Worm (Caenorhabditis elegans) whole organism, midembryonic: Measurements from ENCODE around the gene C45B11.6.

Experiments used
- T22C8.4 ChIP-seq: fragments of 200-800 bp; sonication (Bioruptor generic); IDR thresholded peaks from 2 replicates; pipeline ENCODE4 v1.3.6; 2022; ENCODE audit warnings: missing genetic modification characterization, missing compliant biosample characterization
- cog-1 ChIP-seq: sonication (generic microtip); optimal IDR thresholded peaks from 2 replicates; lab custom pipeline; 2016; ENCODE audit warnings: missing genetic modification characterization, missing compliant biosample characterization
- flt-1 ChIP-seq: fragments of 200-800 bp; sonication (Bioruptor generic); IDR thresholded peaks from 2 replicates; pipeline ENCODE4 v1.3.6; 2022; ENCODE audit warnings: missing genetic modification characterization, missing compliant biosample characterization
- klf-2 ChIP-seq: fragments of 200-800 bp; sonication (Bioruptor generic); conservative IDR thresholded peaks from 2 replicates; pipeline ENCODE4 v1.3.6; 2022; ENCODE audit warnings: missing genetic modification reagents, missing genetic modification characterization, missing compliant biosample characterization
- med-1 ChIP-seq: sonication (generic microtip); optimal IDR thresholded peaks from 2 replicates; lab custom pipeline; 2017; ENCODE audit warnings: missing genetic modification characterization, mild to moderate bottlenecking, missing compliant biosample characterization, antibody characterized with exemption, missing genetic modification reagents; ENCODE audit not compliant: insufficient read depth
- ref-1 ChIP-seq: fragments of 200-800 bp; sonication (Bioruptor generic); conservative IDR thresholded peaks from 2 replicates; pipeline ENCODE4 v1.3.6; 2022; ENCODE audit warnings: missing genetic modification reagents, missing genetic modification characterization, missing compliant biosample characterization
- tab-1 ChIP-seq: fragments of 200-800 bp; sonication (Bioruptor generic); IDR thresholded peaks from 2 replicates; pipeline ENCODE4 v1.3.6; 2022; ENCODE audit warnings: missing genetic modification characterization, missing compliant biosample characterization
- ztf-23 ChIP-seq: fragments of 200-800 bp; sonication (Bioruptor generic); IDR thresholded peaks from 2 replicates; pipeline ENCODE4 v1.3.6; 2022; ENCODE audit warnings: missing genetic modification reagents, missing genetic modification characterization, missing compliant biosample characterization
- ztf-29 ChIP-seq: fragments of 200-800 bp; sonication (Bioruptor generic); IDR thresholded peaks from 2 replicates; pipeline ENCODE4 v1.3.6; 2022; ENCODE audit warnings: missing genetic modification reagents, missing genetic modification characterization, missing compliant biosample characterization

C45B11.6 gene

ce11 chrV:11016846-11017553 lies 26.9 kb upstream of the C45B11.6 start:
- TF ChIP-seq flt-1 = no peak
- no peak for TF ChIP-seq T22C8.4 (GFP tag; lab: Robert Waterston, UW)
- no peak for TF ChIP-seq ref-1
- TF ChIP-seq cog-1 = no peak
- TF ChIP-seq ztf-29 (GFP tag; lab: Robert Waterston, UW) = no peak
- TF ChIP-seq klf-2 = no peak
- TF ChIP-seq ztf-23 (GFP tag; lab: Robert Waterston, UW) = no peak

ce11 chrV:11022817-11023216 lies 21.1 kb upstream of the C45B11.6 start, which contains the start of the genes C13G3.12 and hot-6:
TSS of gene C13G3.12 (minus strand) at chrV:11022917.
TSS of gene hot-6 (minus strand) at chrV:11022937.
- TF ChIP-seq ref-1 (no peak), T22C8.4 (GFP tag; lab: Robert Waterston, UW) (no peak), cog-1 (no peak), ztf-23 (GFP tag; lab: Robert Waterston, UW) (no peak), flt-1 (no peak), med-1 (GFP tag; lab: Kevin White, UChicago) (no peak), tab-1 (GFP tag; lab: Robert Waterston, UW) (no peak), ztf-29 (GFP tag; lab: Robert Waterston, UW) (no peak), klf-2 (no peak)

ce11 chrV:11027740-11028139 lies 16.1 kb upstream of the C45B11.6 start:
- TF ChIP-seq T22C8.4 (GFP tag; lab: Robert Waterston, UW) = no peak

- peak; percentile 47; the same call in 1 of the 2 replicates for TF ChIP-seq flt-1
- peak; percentile 39 for TF ChIP-seq cog-1
- TF ChIP-seq klf-2 = no peak
- TF ChIP-seq ztf-29 (GFP tag; lab: Robert Waterston, UW) = no peak
- TF ChIP-seq tab-1 (GFP tag; lab: Robert Waterston, UW) = no peak
- TF ChIP-seq T22C8.4 (GFP tag; lab: Robert Waterston, UW) = peak; percentile 38; the same call in 1 of the 2 replicates
- no peak for TF ChIP-seq med-1 (GFP tag; lab: Kevin White, UChicago)
- no peak for TF ChIP-seq ref-1
- peak; percentile 71 for TF ChIP-seq ztf-23 (GFP tag; lab: Robert Waterston, UW)
Measured at ce11 chrV:11029309-11029708, 14.6 kb upstream of the C45B11.6 start.

- no peak for TF ChIP-seq klf-2
- no peak for TF ChIP-seq ztf-23 (GFP tag; lab: Robert Waterston, UW)
- TF ChIP-seq flt-1 = no peak
- TF ChIP-seq T22C8.4 (GFP tag; lab: Robert Waterston, UW) = no peak
- no peak for TF ChIP-seq cog-1
- no peak for TF ChIP-seq tab-1 (GFP tag; lab: Robert Waterston, UW)
- no peak for TF ChIP-seq med-1 (GFP tag; lab: Kevin White, UChicago)
- TF ChIP-seq ztf-29 (GFP tag; lab: Robert Waterston, UW) = no peak
Measured at ce11 chrV:11030675-11031074, 13.2 kb upstream of the C45B11.6 start.

ce11 chrV:11033241-11033640 lies 10.6 kb upstream of the C45B11.6 start:
- TF ChIP-seq ztf-23 (GFP tag; lab: Robert Waterston, UW) (no peak), ztf-29 (GFP tag; lab: Robert Waterston, UW) (no peak), med-1 (GFP tag; lab: Kevin White, UChicago) (no peak), tab-1 (GFP tag; lab: Robert Waterston, UW) (no peak), flt-1 (no peak), T22C8.4 (GFP tag; lab: Robert Waterston, UW) (no peak), ref-1 (no peak), klf-2 (no peak), cog-1 (no peak)

ce11 chrV:11034748-11035147 lies 9.1 kb upstream of the C45B11.6 start, which contains the start of gene pptr-2:
TSS of gene pptr-2 (minus strand) at chrV:11034931.
- TF ChIP-seq med-1 (GFP tag; lab: Kevin White, UChicago) = no peak
- TF ChIP-seq flt-1 = no peak
- no peak for TF ChIP-seq ztf-29 (GFP tag; lab: Robert Waterston, UW)
- TF ChIP-seq ztf-23 (GFP tag; lab: Robert Waterston, UW) = no peak
- no peak for TF ChIP-seq T22C8.4 (GFP tag; lab: Robert Waterston, UW)
- TF ChIP-seq tab-1 (GFP tag; lab: Robert Waterston, UW) = no peak
- no peak for TF ChIP-seq klf-2
- no peak for TF ChIP-seq ref-1
- no peak for TF ChIP-seq cog-1

ce11 chrV:11039379-11039954 lies 4.4 kb upstream of the C45B11.6 start, which contains the start of gene pak-2:
TSS of gene pak-2 (minus strand) at chrV:11039429.
- TF ChIP-seq klf-2 (peak; percentile 49; the same call in 1 of the 2 replicates), ztf-23 (GFP tag; lab: Robert Waterston, UW) (peak; percentile 85), ztf-29 (GFP tag; lab: Robert Waterston, UW) (no peak), ref-1 (no peak), flt-1 (peak; percentile 77), cog-1 (peak; percentile 87), T22C8.4 (GFP tag; lab: Robert Waterston, UW) (no peak), med-1 (GFP tag; lab: Kevin White, UChicago) (no peak)

- TF ChIP-seq tab-1 (GFP tag; lab: Robert Waterston, UW) = no peak
- no peak for TF ChIP-seq cog-1
- no peak for TF ChIP-seq med-1 (GFP tag; lab: Kevin White, UChicago)
- TF ChIP-seq ztf-23 (GFP tag; lab: Robert Waterston, UW) = no peak
- no peak for TF ChIP-seq klf-2
Measured at ce11 chrV:11040020-11040419, 3.8 kb upstream of the C45B11.6 start, which contains the start of gene C45B11.9. TSS of gene C45B11.9 (plus strand) at chrV:11040320.

- no peak for TF ChIP-seq med-1 (GFP tag; lab: Kevin White, UChicago)
- no peak for TF ChIP-seq klf-2
- TF ChIP-seq cog-1 = no peak
- no peak for TF ChIP-seq ref-1
- no peak for TF ChIP-seq tab-1 (GFP tag; lab: Robert Waterston, UW)
Measured at ce11 chrV:11040473-11040872, 3.4 kb upstream of the C45B11.6 start, which contains the start of gene C45B11.8. TSS of gene C45B11.8 (plus strand) at chrV:11040773.
